Comparison of ENCODE assay signal across 1 fruit fly cellular context in genomic region chr3L:11422338-11422802, dm6.
TF ChIP-seq lines count a peak whose summit lies in the region.

No protein-coding gene starts in this region.

TF ChIP-seq in whole organism, embryonic, 481 proteins besides CTCF, POLR2A, EP300 and RAD21 (continued from another document):
- peak; percentile 75 for TF ChIP-seq CG8765 (GFP tag; IDR thresholded peaks at IDR 0.05; lab: Robert Waterston, UW)
- TF ChIP-seq bbx (GFP tag; IDR thresholded peaks at IDR 0.05; lab: Robert Waterston, UW; ENCODE audit: partially characterized antibody): no peak
- TF ChIP-seq nerfin-2 (GFP tag; IDR thresholded peaks at IDR 0.05; lab: Robert Waterston, UW; ENCODE audit: partially characterized antibody): no peak
- peak; percentile 69 for TF ChIP-seq peb (GFP tag; IDR thresholded peaks at IDR 0.05; lab: Robert Waterston, UW)
- TF ChIP-seq CG30020 (tag; optimal IDR thresholded peaks at IDR 0.05; lab: Kevin White, UChicago): peak; percentile 26
- peak; percentile 54 for TF ChIP-seq tio (GFP tag; optimal IDR thresholded peaks at IDR 0.05; lab: Kevin White, UChicago)
- TF ChIP-seq vfl (GFP tag; optimal IDR thresholded peaks at IDR 0.05; lab: Kevin White, UChicago): no peak
- peak; percentile 59 for TF ChIP-seq CG10543 (GFP tag; optimal IDR thresholded peaks at IDR 0.05; lab: Kevin White, UChicago)
- peak; percentile 91 for TF ChIP-seq CG2712 (tag; optimal IDR thresholded peaks at IDR 0.05; lab: Kevin White, UChicago)
- peak; percentile 49 for TF ChIP-seq Atf-2 (GFP tag; optimal IDR thresholded peaks at IDR 0.05; lab: Kevin White, UChicago)
- TF ChIP-seq CG11085 (GFP tag; IDR thresholded peaks at IDR 0.05; lab: Robert Waterston, UW): 0 out of 2 replicates have a peak, but pooled peaks have one; percentile 32
TF ChIP-seq in whole organism, embryonic: peak in this region for 329.
